Fruit fly (Drosophila melanogaster) whole organism, embryonic: ENCODE data around the gene His3.3A.

Experiments
- B-H2 ChIP-seq: fragments of 200-800 bp; sonication (Bioruptor generic); optimal IDR thresholded peaks from 2 replicates; lab custom pipeline; 2018; ENCODE audit warnings: missing biosample characterization, mild to moderate bottlenecking, missing genetic modification characterization
- CG10274 ChIP-seq: fragments of 200-800 bp; sonication (Bioruptor generic); optimal IDR thresholded peaks from 3 replicates; lab custom pipeline; 2017; ENCODE audit warnings: missing biosample characterization, mild to moderate bottlenecking, missing genetic modification characterization
- CG10431 ChIP-seq: fragments of 200-800 bp; sonication (Bioruptor generic); optimal IDR thresholded peaks from 3 replicates; lab custom pipeline; 2018; ENCODE audit warnings: missing biosample characterization, mild to moderate bottlenecking, missing genetic modification characterization
- CG10462 ChIP-seq: fragments of 200-800 bp; sonication (Bioruptor generic); optimal IDR thresholded peaks from 2 replicates; lab custom pipeline; 2016; ENCODE audit warnings: missing biosample characterization, missing genetic modification characterization
- CG10565 ChIP-seq: fragments of 200-800 bp; sonication (Bioruptor generic); optimal IDR thresholded peaks from 3 replicates; lab custom pipeline; 2016; ENCODE audit warnings: missing biosample characterization, mild to moderate bottlenecking, missing genetic modification characterization
- CG11085 ChIP-seq: fragments of 200-800 bp; sonication (Bioruptor generic); IDR thresholded peaks from 2 replicates; pipeline ENCODE4 v1.3.6; 2022; ENCODE audit warnings: missing biosample characterization, missing genetic modification characterization
- CG11398 ChIP-seq: fragments of 200-800 bp; sonication (Bioruptor generic); optimal IDR thresholded peaks from 2 replicates; lab custom pipeline; 2016; ENCODE audit warnings: missing biosample characterization, missing genetic modification characterization
- CG11560 ChIP-seq: fragments of 200-800 bp; sonication (Bioruptor generic); IDR thresholded peaks from 3 replicates; pipeline ENCODE4 v1.3.6; 2022; ENCODE audit warnings: missing biosample characterization, missing genetic modification characterization
- CG12104 ChIP-seq: fragments of 200-800 bp; sonication (Bioruptor generic); optimal IDR thresholded peaks from 3 replicates; lab custom pipeline; 2016; ENCODE audit warnings: missing biosample characterization, missing genetic modification characterization
- CG12299 ChIP-seq: fragments of 200-800 bp; sonication (Bioruptor generic); optimal IDR thresholded peaks from 2 replicates; lab custom pipeline; 2018; ENCODE audit warnings: missing biosample characterization, mild to moderate bottlenecking, missing genetic modification characterization
- CG13624 ChIP-seq: fragments of 200-800 bp; sonication (Bioruptor generic); optimal IDR thresholded peaks from 2 replicates; lab custom pipeline; 2016; ENCODE audit warnings: missing biosample characterization, missing genetic modification characterization
- CG14014 ChIP-seq: fragments of 200-800 bp; sonication (Bioruptor generic); IDR thresholded peaks from 2 replicates; pipeline ENCODE4 v1.3.6; 2022; ENCODE audit warnings: missing biosample characterization, missing genetic modification characterization
- CG1647 ChIP-seq: fragments of 200-800 bp; sonication (Bioruptor generic); optimal IDR thresholded peaks from 3 replicates; lab custom pipeline; 2016; ENCODE audit warnings: missing biosample characterization, missing genetic modification characterization
- CG17802 ChIP-seq: fragments of 200-800 bp; sonication (Bioruptor generic); optimal IDR thresholded peaks from 2 replicates; lab custom pipeline; 2018; ENCODE audit warnings: missing biosample characterization, mild to moderate bottlenecking, missing genetic modification characterization, moderate library complexity
- CG18599 ChIP-seq: fragments of 200-800 bp; sonication (Bioruptor generic); optimal IDR thresholded peaks from 3 replicates; lab custom pipeline; 2017; ENCODE audit warnings: missing biosample characterization, missing genetic modification characterization, mild to moderate bottlenecking, moderate library complexity, missing genetic modification reagents
- CG18619 ChIP-seq: fragments of 200-800 bp; sonication (Bioruptor generic); optimal IDR thresholded peaks from 3 replicates; lab custom pipeline; 2017; ENCODE audit warnings: missing biosample characterization, mild to moderate bottlenecking, missing genetic modification characterization
- CG2116 ChIP-seq: fragments of 200-800 bp; sonication (Bioruptor generic); optimal IDR thresholded peaks from 3 replicates; lab custom pipeline; 2018; ENCODE audit warnings: missing biosample characterization, mild to moderate bottlenecking, missing genetic modification characterization
- CG2199 ChIP-seq: fragments of 200-800 bp; sonication (Bioruptor generic); IDR thresholded peaks from 3 replicates; pipeline ENCODE4 v1.3.6; 2022; ENCODE audit warnings: missing biosample characterization, missing genetic modification characterization
- CG30020 ChIP-seq: fragments of 200-800 bp; optimal IDR thresholded peaks from 2 replicates; lab custom pipeline; 2019; ENCODE audit warnings: missing biosample characterization, mild to moderate bottlenecking, missing genetic modification characterization, moderate library complexity
- CG30431 ChIP-seq: fragments of 200-800 bp; sonication (Bioruptor generic); optimal IDR thresholded peaks from 2 replicates; lab custom pipeline; 2017; ENCODE audit warnings: missing biosample characterization, missing genetic modification characterization
- CG43689 ChIP-seq: fragments of 200-800 bp; sonication (Bioruptor generic); IDR thresholded peaks from 2 replicates; pipeline ENCODE4 v1.3.6; 2022; ENCODE audit warnings: missing biosample characterization, missing genetic modification characterization
- CG6791 ChIP-seq: fragments of 200-800 bp; sonication (Bioruptor generic); IDR thresholded peaks from 3 replicates; pipeline ENCODE4 v1.3.6; 2022; ENCODE audit warnings: missing biosample characterization, missing genetic modification characterization; ENCODE audit not compliant: partially characterized antibody
- CG9932 ChIP-seq: fragments of 200-800 bp; sonication (Bioruptor generic); IDR thresholded peaks from 2 replicates; pipeline ENCODE4 v1.3.6; 2022; ENCODE audit warnings: missing biosample characterization, missing genetic modification characterization
- CHES-1-like ChIP-seq: fragments of 200-800 bp; sonication (Bioruptor generic); optimal IDR thresholded peaks from 2 replicates; lab custom pipeline; 2016; ENCODE audit warnings: missing biosample characterization, missing genetic modification characterization
- Fer3 ChIP-seq: fragments of 200-800 bp; sonication (Bioruptor generic); optimal IDR thresholded peaks from 2 replicates; lab custom pipeline; 2018; ENCODE audit warnings: missing biosample characterization, mild to moderate bottlenecking, missing genetic modification characterization, moderate library complexity
- Gug ChIP-seq: fragments of 200-800 bp; sonication (Bioruptor generic); IDR thresholded peaks from 4 replicates; pipeline ENCODE4 v1.3.6; 2022; ENCODE audit warnings: missing biosample characterization, missing genetic modification characterization
- HmgZ ChIP-seq: fragments of 200-800 bp; sonication (Bioruptor generic); optimal IDR thresholded peaks from 2 replicates; lab custom pipeline; 2018; ENCODE audit warnings: missing biosample characterization, mild to moderate bottlenecking, missing genetic modification characterization
- Hsf ChIP-seq: fragments of 200-800 bp; sonication (Bioruptor generic); optimal IDR thresholded peaks from 3 replicates; lab custom pipeline; 2016; ENCODE audit warnings: missing biosample characterization, missing genetic modification characterization
- Lhr ChIP-seq: fragments of 200-800 bp; sonication (Bioruptor generic); optimal IDR thresholded peaks from 3 replicates; lab custom pipeline; 2017; ENCODE audit warnings: mild to moderate bottlenecking, missing biosample characterization, missing genetic modification reagents, missing genetic modification characterization
- Meics ChIP-seq: fragments of 200-800 bp; sonication (Bioruptor generic); optimal IDR thresholded peaks from 2 replicates; lab custom pipeline; 2017; ENCODE audit warnings: missing biosample characterization, mild to moderate bottlenecking, missing genetic modification characterization
- Mes4 ChIP-seq: fragments of 200-800 bp; sonication (Bioruptor generic); optimal IDR thresholded peaks from 2 replicates; lab custom pipeline; 2016; ENCODE audit warnings: missing biosample characterization, missing genetic modification characterization
- Nf-YB ChIP-seq: fragments of 200-800 bp; sonication (Bioruptor generic); optimal IDR thresholded peaks from 3 replicates; lab custom pipeline; 2019; ENCODE audit warnings: missing biosample characterization, mild to moderate bottlenecking, missing genetic modification characterization, moderate library complexity
- Six4 ChIP-seq: fragments of 200-800 bp; sonication (Bioruptor generic); optimal IDR thresholded peaks from 2 replicates; lab custom pipeline; 2016; ENCODE audit warnings: missing biosample characterization, missing genetic modification characterization
- abd-A ChIP-seq: fragments of 200-800 bp; sonication (Bioruptor generic); optimal IDR thresholded peaks from 3 replicates; lab custom pipeline; 2019; ENCODE audit warnings: missing biosample characterization, mild to moderate bottlenecking, missing genetic modification characterization, moderate library complexity
- bab2 ChIP-seq: fragments of 200-800 bp; sonication (Bioruptor generic); optimal IDR thresholded peaks from 2 replicates; lab custom pipeline; 2016; ENCODE audit warnings: missing biosample characterization, missing genetic modification characterization
- cad ChIP-seq: fragments of >200 bp; optimal IDR thresholded peaks from 2 replicates; lab custom pipeline; 2017; ENCODE audit warnings: missing biosample characterization, missing genetic modification characterization
- chif ChIP-seq, 2 experiments: fragments of 200-800 bp; sonication (Bioruptor generic); optimal IDR thresholded peaks; 3 replicates each; lab custom pipeline; 2016; ENCODE audit warnings: missing biosample characterization in 2 of 2, missing genetic modification characterization in 2 of 2
- ci ChIP-seq: fragments of 200-800 bp; sonication (Bioruptor generic); IDR thresholded peaks from 3 replicates; pipeline ENCODE4 v1.3.6; 2022; ENCODE audit warnings: missing biosample characterization, missing genetic modification characterization
- en ChIP-seq: fragments of 200-800 bp; sonication (Bioruptor generic); optimal IDR thresholded peaks from 2 replicates; lab custom pipeline; 2016; ENCODE audit warnings: missing biosample characterization, missing genetic modification characterization
- esg ChIP-seq: fragments of 200-800 bp; sonication (Bioruptor generic); conservative IDR thresholded peaks from 2 replicates; pipeline ENCODE4 v1.3.6; 2022; ENCODE audit warnings: missing biosample characterization, missing genetic modification characterization
- gem ChIP-seq: fragments of 200-800 bp; sonication (Bioruptor generic); optimal IDR thresholded peaks from 2 replicates; lab custom pipeline; 2019; ENCODE audit warnings: missing biosample characterization, mild to moderate bottlenecking, missing genetic modification characterization, moderate library complexity
- grau ChIP-seq: fragments of 200-800 bp; optimal IDR thresholded peaks from 3 replicates; lab custom pipeline; 2019; ENCODE audit warnings: missing biosample characterization, mild to moderate bottlenecking, missing genetic modification characterization, moderate library complexity
- ham ChIP-seq: fragments of 200-800 bp; sonication (Bioruptor generic); IDR thresholded peaks from 2 replicates; pipeline ENCODE4 v1.3.6; 2022; ENCODE audit warnings: missing biosample characterization, missing genetic modification characterization
- hb ChIP-seq: fragments of 200-800 bp; sonication (Bioruptor generic); IDR thresholded peaks from 3 replicates; pipeline ENCODE4 v1.3.6; 2022; ENCODE audit warnings: missing biosample characterization, missing genetic modification characterization; ENCODE audit not compliant: partially characterized antibody
- ro ChIP-seq: fragments of 200-800 bp; sonication (Bioruptor generic); IDR thresholded peaks from 2 replicates; pipeline ENCODE4 v1.3.6; 2022; ENCODE audit warnings: missing biosample characterization, missing genetic modification characterization
- run ChIP-seq: fragments of 200-800 bp; sonication (Bioruptor generic); optimal IDR thresholded peaks from 3 replicates; lab custom pipeline; 2018; ENCODE audit warnings: missing biosample characterization, mild to moderate bottlenecking, missing genetic modification characterization
- sna ChIP-seq: fragments of 200-800 bp; sonication (Bioruptor generic); IDR thresholded peaks from 2 replicates; pipeline ENCODE4 v1.3.6; 2022; ENCODE audit warnings: missing biosample characterization, missing genetic modification characterization; ENCODE audit not compliant: partially characterized antibody
- so ChIP-seq: fragments of 200-800 bp; sonication (Bioruptor generic); IDR thresholded peaks from 3 replicates; pipeline ENCODE4 v1.3.6; 2022; ENCODE audit warnings: missing biosample characterization, missing genetic modification characterization
- tio ChIP-seq: fragments of 200-800 bp; sonication (Bioruptor generic); optimal IDR thresholded peaks from 2 replicates; lab custom pipeline; 2017; ENCODE audit warnings: missing biosample characterization, missing genetic modification characterization, inconsistent platforms
- tll ChIP-seq, 2 experiments: fragments of 200-800 bp in 1 of 2; fragments of >200 bp in 1 of 2; sonication (Bioruptor generic) in 1 of 2; optimal IDR thresholded peaks; 2 replicates each; lab custom pipeline; 2017 to 2019; ENCODE audit warnings: missing biosample characterization in 2 of 2, missing genetic modification characterization in 2 of 2, mild to moderate bottlenecking in 1 of 2, moderate library complexity in 1 of 2
- tna ChIP-seq: fragments of 200-800 bp; sonication (Bioruptor generic); IDR thresholded peaks from 2 replicates; pipeline ENCODE4 v1.3.6; 2022; ENCODE audit warnings: missing biosample characterization, missing genetic modification characterization; ENCODE audit not compliant: partially characterized antibody

His3.3A gene

dm6 chr2L:5088649-5089270 is 33.9 kb downstream of the His3.3A start:
- TF ChIP-seq Six4 (GFP tag; lab: Kevin White, UChicago) (no peak), CG12104 (GFP tag; lab: Kevin White, UChicago) (no peak), sna (GFP tag; lab: Robert Waterston, UW) (0 out of 2 replicates have a peak, but pooled peaks have one; percentile 54), B-H2 (no peak), en (GFP tag; lab: Kevin White, UChicago) (no peak), CHES-1-like (no peak), gem (no peak), CG10431 (GFP tag; lab: Kevin White, UChicago) (no peak), CG2116 (GFP tag; lab: Kevin White, UChicago) (no peak), CG11085 (no peak), CG30431 (GFP tag; lab: Kevin White, UChicago) (no peak), cad (no peak), bab2 (no peak), chif (GFP tag; optimal IDR thresholded peaks at IDR 0.05; lab: Kevin White, UChicago) (no peak), CG11560 (tag; lab: Robert Waterston, UW) (no peak), Gug (no peak), Fer3 (tag; lab: Kevin White, UChicago) (no peak), esg (GFP tag; lab: Robert Waterston, UW) (no peak), CG43689 (no peak), tll (GFP tag; optimal IDR thresholded peaks at IDR 0.05; lab: Kevin White, UChicago) (no peak), CG1647 (GFP tag; lab: Kevin White, UChicago) (no peak), ci (GFP tag; lab: Robert Waterston, UW) (no peak), abd-A (tag; lab: Kevin White, UChicago) (no peak), CG14014 (GFP tag; lab: Robert Waterston, UW) (no peak), Hsf (GFP tag; lab: Kevin White, UChicago) (no peak), CG10565 (no peak), CG6791 (peak; percentile 76), so (GFP tag; lab: Robert Waterston, UW) (no peak), grau (tag; lab: Kevin White, UChicago) (no peak), run (tag; lab: Kevin White, UChicago) (no peak), CG11398 (no peak), CG30020 (tag; lab: Kevin White, UChicago) (no peak), CG13624 (no peak), CG12299 (no peak), Mes4 (no peak), Meics (GFP tag; lab: Kevin White, UChicago) (no peak), CG10274 (GFP tag; lab: Kevin White, UChicago) (no peak), tio (no peak), tna (GFP tag; lab: Robert Waterston, UW) (peak; percentile 79), Lhr (GFP tag; lab: Kevin White, UChicago) (no peak), CG10462 (GFP tag; lab: Kevin White, UChicago) (no peak), CG17802 (tag; lab: Kevin White, UChicago) (no peak), Nf-YB (no peak), CG18619 (no peak), CG2199 (no peak), hb (GFP tag; lab: Robert Waterston, UW) (peak; percentile 62; the same call in 1 of the 3 replicates), HmgZ (tag; lab: Kevin White, UChicago) (no peak), ro (GFP tag; lab: Robert Waterston, UW) (no peak), CG18599 (GFP tag; lab: Kevin White, UChicago) (no peak), CG9932 (GFP tag; lab: Robert Waterston, UW) (no peak), ham (GFP tag; lab: Robert Waterston, UW) (no peak)
